Worm (Caenorhabditis elegans): ENCODE measurements around the gene zfp-1.

ce11 chrIII:8742584-8742983 is 48.8 kb upstream of the zfp-1 start:
- TF ChIP-seq him-1 (tag; optimal IDR thresholded peaks at IDR 0.05) (no peak), dao-5 (tag; optimal IDR thresholded peaks at IDR 0.05) (no peak), W03F9.2 (tag; optimal IDR thresholded peaks at IDR 0.05) (no peak)
